Fruit fly (Drosophila melanogaster) whole organism, embryonic: ENCODE data around the gene CG42488.

Experiments
- B-H1 ChIP-seq: fragments of 200-800 bp; sonication (Bioruptor generic); IDR thresholded peaks from 3 replicates; pipeline ENCODE4 v1.3.6; 2022; ENCODE audit warnings: missing biosample characterization, missing genetic modification characterization
- Bgb ChIP-seq: fragments of 200-800 bp; sonication (Bioruptor generic); IDR thresholded peaks from 2 replicates; pipeline ENCODE4 v1.3.6; 2022; ENCODE audit warnings: missing biosample characterization, missing genetic modification characterization; ENCODE audit not compliant: partially characterized antibody
- CG10147 ChIP-seq: fragments of 200-800 bp; sonication (Bioruptor generic); optimal IDR thresholded peaks from 2 replicates; lab custom pipeline; 2019; ENCODE audit warnings: missing biosample characterization, mild to moderate bottlenecking, missing genetic modification characterization, moderate library complexity
- CG10462 ChIP-seq: fragments of 200-800 bp; sonication (Bioruptor generic); optimal IDR thresholded peaks from 2 replicates; lab custom pipeline; 2016; ENCODE audit warnings: missing biosample characterization, missing genetic modification characterization
- CG11085 ChIP-seq: fragments of 200-800 bp; sonication (Bioruptor generic); IDR thresholded peaks from 2 replicates; pipeline ENCODE4 v1.3.6; 2022; ENCODE audit warnings: missing biosample characterization, missing genetic modification characterization
- CG12071 ChIP-seq: fragments of 200-800 bp; sonication (Bioruptor generic); optimal IDR thresholded peaks from 3 replicates; lab custom pipeline; 2018; ENCODE audit warnings: missing biosample characterization, mild to moderate bottlenecking, missing genetic modification characterization
- CG17612 ChIP-seq: fragments of 200-800 bp; sonication (Bioruptor generic); IDR thresholded peaks from 2 replicates; pipeline ENCODE4 v1.3.6; 2022; ENCODE audit warnings: missing biosample characterization, missing genetic modification characterization
- CG1832 ChIP-seq: fragments of 200-800 bp; sonication (Bioruptor generic); optimal IDR thresholded peaks from 2 replicates; lab custom pipeline; 2017; ENCODE audit warnings: missing biosample characterization, mild to moderate bottlenecking, missing genetic modification characterization, inconsistent platforms
- CG2678 ChIP-seq: fragments of 200-800 bp; sonication (Bioruptor generic); optimal IDR thresholded peaks from 3 replicates; lab custom pipeline; 2019; ENCODE audit warnings: missing biosample characterization, mild to moderate bottlenecking, missing genetic modification characterization, moderate library complexity
- CG2712 ChIP-seq: fragments of 200-800 bp; optimal IDR thresholded peaks from 3 replicates; lab custom pipeline; 2019; ENCODE audit warnings: missing biosample characterization, mild to moderate bottlenecking, missing genetic modification characterization, moderate library complexity
- CG4360 ChIP-seq: fragments of 200-800 bp; sonication (Bioruptor generic); IDR thresholded peaks from 2 replicates; pipeline ENCODE4 v1.3.6; 2022; ENCODE audit warnings: missing biosample characterization, missing genetic modification characterization
- CG4617 ChIP-seq: fragments of 200-800 bp; sonication (Bioruptor generic); optimal IDR thresholded peaks from 3 replicates; lab custom pipeline; 2016; ENCODE audit warnings: missing biosample characterization, missing genetic modification characterization, borderline replicate concordance
- CG6654 ChIP-seq: fragments of 200-800 bp; sonication (Bioruptor generic); optimal IDR thresholded peaks from 2 replicates; lab custom pipeline; 2017; ENCODE audit warnings: missing biosample characterization, mild to moderate bottlenecking, missing genetic modification characterization
- CG7271 ChIP-seq: fragments of 200-800 bp; sonication (Bioruptor generic); optimal IDR thresholded peaks from 2 replicates; lab custom pipeline; 2018; ENCODE audit warnings: missing biosample characterization, mild to moderate bottlenecking, missing genetic modification characterization, moderate library complexity
- CG8924 ChIP-seq: fragments of 200-800 bp; optimal IDR thresholded peaks from 3 replicates; lab custom pipeline; 2019; ENCODE audit warnings: missing biosample characterization, mild to moderate bottlenecking, missing genetic modification characterization, moderate library complexity
- CG9817 ChIP-seq: fragments of 200-800 bp; sonication (Bioruptor generic); optimal IDR thresholded peaks from 2 replicates; lab custom pipeline; 2018; ENCODE audit warnings: missing biosample characterization, mild to moderate bottlenecking, missing genetic modification characterization, moderate library complexity
- CG9876 ChIP-seq: fragments of 200-800 bp; sonication (Bioruptor generic); optimal IDR thresholded peaks from 2 replicates; lab custom pipeline; 2016; ENCODE audit warnings: missing biosample characterization, missing genetic modification characterization
- CkIIα-i1 ChIP-seq: fragments of 200-800 bp; sonication (Bioruptor generic); IDR thresholded peaks from 2 replicates; pipeline ENCODE4 v1.3.6; 2022; ENCODE audit warnings: missing biosample characterization, missing genetic modification characterization
- Eip74EF ChIP-seq, 2 experiments: fragments of 200-800 bp in 1 of 2; fragments of >200 bp in 1 of 2; sonication (Bioruptor generic) in 1 of 2; optimal IDR thresholded peaks; 2 replicates each; lab custom pipeline; 2017 to 2019; ENCODE audit warnings: missing biosample characterization in 2 of 2, missing genetic modification characterization in 2 of 2, mild to moderate bottlenecking in 1 of 2, moderate library complexity in 1 of 2
- HLH4C ChIP-seq: fragments of 200-800 bp; sonication (Bioruptor generic); IDR thresholded peaks from 3 replicates; pipeline ENCODE4 v1.3.6; 2022; ENCODE audit warnings: missing biosample characterization, missing genetic modification characterization; ENCODE audit not compliant: partially characterized antibody
- Hand ChIP-seq: fragments of 200-800 bp; sonication (Bioruptor generic); optimal IDR thresholded peaks from 2 replicates; lab custom pipeline; 2017; ENCODE audit warnings: mild to moderate bottlenecking, missing biosample characterization, missing genetic modification reagents, missing genetic modification characterization
- Lim3 ChIP-seq: fragments of 200-800 bp; sonication (Bioruptor generic); IDR thresholded peaks from 2 replicates; pipeline ENCODE4 v1.3.6; 2022; ENCODE audit warnings: missing biosample characterization, missing genetic modification characterization
- Lpt ChIP-seq: fragments of >200 bp; optimal IDR thresholded peaks from 2 replicates; lab custom pipeline; 2018; ENCODE audit warnings: missing biosample characterization, missing genetic modification characterization
- MTF-1 ChIP-seq: fragments of 200-800 bp; sonication (Bioruptor generic); optimal IDR thresholded peaks from 2 replicates; lab custom pipeline; 2018; ENCODE audit warnings: missing biosample characterization, mild to moderate bottlenecking, missing genetic modification characterization, borderline replicate concordance
- Meics ChIP-seq: fragments of 200-800 bp; sonication (Bioruptor generic); optimal IDR thresholded peaks from 2 replicates; lab custom pipeline; 2017; ENCODE audit warnings: missing biosample characterization, mild to moderate bottlenecking, missing genetic modification characterization
- Side ChIP-seq: fragments of 200-800 bp; sonication (Bioruptor generic); optimal IDR thresholded peaks from 2 replicates; lab custom pipeline; 2016; ENCODE audit warnings: missing biosample characterization, missing genetic modification characterization
- Sry-δ ChIP-seq: fragments of 200-800 bp; sonication (Bioruptor generic); optimal IDR thresholded peaks from 2 replicates; lab custom pipeline; 2016; ENCODE audit warnings: missing biosample characterization, missing genetic modification characterization
- ara ChIP-seq: fragments of 200-800 bp; sonication (Bioruptor generic); IDR thresholded peaks from 2 replicates; pipeline ENCODE4 v1.3.6; 2022; ENCODE audit warnings: missing biosample characterization, missing genetic modification characterization
- br ChIP-seq: fragments of >200 bp; optimal IDR thresholded peaks from 2 replicates; lab custom pipeline; 2017
- chn ChIP-seq: fragments of 200-800 bp; sonication (Bioruptor generic); optimal IDR thresholded peaks from 2 replicates; lab custom pipeline; 2016; ENCODE audit warnings: missing biosample characterization, missing genetic modification characterization
- crc ChIP-seq: fragments of 200-800 bp; sonication (Bioruptor generic); optimal IDR thresholded peaks from 2 replicates; lab custom pipeline; 2016; ENCODE audit warnings: missing biosample characterization, missing genetic modification characterization
- disco-r ChIP-seq: fragments of 200-800 bp; sonication (Bioruptor generic); optimal IDR thresholded peaks from 2 replicates; lab custom pipeline; 2016; ENCODE audit warnings: missing biosample characterization, missing genetic modification characterization
- exex ChIP-seq: fragments of 200-800 bp; sonication (Bioruptor generic); optimal IDR thresholded peaks from 4 replicates; lab custom pipeline; 2018; ENCODE audit warnings: missing biosample characterization, mild to moderate bottlenecking, missing genetic modification characterization, moderate library complexity
- eyg ChIP-seq: fragments of 200-800 bp; sonication (Bioruptor generic); optimal IDR thresholded peaks from 3 replicates; lab custom pipeline; 2016; ENCODE audit warnings: missing biosample characterization, missing genetic modification characterization
- fd3F ChIP-seq: fragments of 200-800 bp; sonication (Bioruptor generic); optimal IDR thresholded peaks from 2 replicates; lab custom pipeline; 2018; ENCODE audit warnings: missing biosample characterization, mild to moderate bottlenecking, missing genetic modification characterization, moderate library complexity
- gsb ChIP-seq: fragments of 200-800 bp; sonication (Bioruptor generic); IDR thresholded peaks from 2 replicates; pipeline ENCODE4 v1.3.6; 2022; ENCODE audit warnings: missing biosample characterization, missing genetic modification characterization
- jumu ChIP-seq: fragments of 200-800 bp; sonication (Bioruptor generic); optimal IDR thresholded peaks from 3 replicates; lab custom pipeline; 2016; ENCODE audit warnings: missing biosample characterization, missing genetic modification characterization
- ken ChIP-seq: fragments of 200-800 bp; sonication (Bioruptor generic); IDR thresholded peaks from 3 replicates; pipeline ENCODE4 v1.3.6; 2022; ENCODE audit warnings: missing biosample characterization, missing genetic modification characterization
- ranshi ChIP-seq: fragments of 200-800 bp; sonication (Bioruptor generic); IDR thresholded peaks from 2 replicates; pipeline ENCODE4 v1.3.6; 2022; ENCODE audit warnings: missing biosample characterization, missing genetic modification characterization
- repo ChIP-seq: fragments of 200-800 bp; sonication (Bioruptor generic); optimal IDR thresholded peaks from 2 replicates; lab custom pipeline; 2016; ENCODE audit warnings: missing biosample characterization, missing genetic modification characterization
- tin ChIP-seq: fragments of 200-800 bp; sonication (Bioruptor generic); optimal IDR thresholded peaks from 3 replicates; lab custom pipeline; 2016; ENCODE audit warnings: missing biosample characterization, missing genetic modification characterization
- tio ChIP-seq: fragments of 200-800 bp; sonication (Bioruptor generic); optimal IDR thresholded peaks from 2 replicates; lab custom pipeline; 2017; ENCODE audit warnings: missing biosample characterization, missing genetic modification characterization, inconsistent platforms
- toy ChIP-seq: fragments of 200-800 bp; sonication (Bioruptor generic); IDR thresholded peaks from 2 replicates; pipeline ENCODE4 v1.3.6; 2022; ENCODE audit warnings: missing biosample characterization, missing genetic modification characterization
- usp ChIP-seq: fragments of >200 bp; optimal IDR thresholded peaks from 2 replicates; lab custom pipeline; 2017; ENCODE audit warnings: missing biosample characterization, missing genetic modification characterization
- zf30C ChIP-seq: fragments of 200-800 bp; sonication (Bioruptor generic); optimal IDR thresholded peaks from 3 replicates; lab custom pipeline; 2018; ENCODE audit warnings: missing biosample characterization, mild to moderate bottlenecking, missing genetic modification characterization

CG42488 gene

DNA sequence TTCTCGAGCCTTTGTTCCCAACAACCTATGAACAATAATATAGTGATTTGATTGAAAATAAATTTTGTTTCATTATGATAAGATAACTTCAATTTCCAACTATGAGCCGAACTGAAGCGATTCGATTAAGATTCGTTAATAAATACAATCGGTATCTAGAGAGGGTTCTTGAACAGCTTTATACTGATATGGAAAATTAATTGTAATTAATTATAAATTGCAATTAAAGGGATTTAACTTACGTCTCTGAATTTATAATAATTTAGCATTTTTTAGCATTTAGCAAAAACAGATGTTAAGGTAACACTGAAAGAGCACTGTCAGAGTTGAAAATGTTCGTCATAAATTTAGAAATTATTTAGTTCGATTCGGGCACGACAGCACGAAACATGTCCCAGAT is 23.1 kb downstream of the CG42488 start, which contains the start of gene CG5111:
Gene CG5111 (plus strand): TSS at position 301 of the 400 bp plus-strand sequence.
- TF ChIP-seq exex (tag; lab: Kevin White, UChicago) = peak; percentile 57
- no peak for TF ChIP-seq CkIIα-i1 (GFP tag; lab: Robert Waterston, UW)

DNA sequence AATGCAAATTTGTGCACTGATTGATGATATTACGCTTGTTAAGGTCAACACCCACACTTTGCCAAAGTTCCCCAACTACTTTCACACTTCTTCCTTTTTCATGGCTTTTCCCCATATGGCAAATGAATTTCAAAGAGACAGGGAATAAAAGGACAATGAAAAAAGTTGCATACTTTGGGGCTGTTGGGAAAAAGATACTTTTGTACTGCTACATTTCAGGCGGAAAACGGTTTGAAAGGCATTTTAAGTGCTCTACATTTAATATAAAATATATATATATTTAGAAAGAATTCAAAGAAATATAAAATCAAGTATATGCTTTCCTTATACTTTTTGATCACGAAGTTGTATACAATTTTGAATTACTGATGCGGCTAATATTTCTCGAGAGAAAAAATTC is 29.9 kb downstream of the CG42488 start:
- TF ChIP-seq repo (GFP tag; lab: Kevin White, UChicago) = no peak
- no peak for TF ChIP-seq CG4617 (GFP tag; lab: Kevin White, UChicago)
- peak; percentile 93 for TF ChIP-seq CG6654 (GFP tag; lab: Kevin White, UChicago)

DNA sequence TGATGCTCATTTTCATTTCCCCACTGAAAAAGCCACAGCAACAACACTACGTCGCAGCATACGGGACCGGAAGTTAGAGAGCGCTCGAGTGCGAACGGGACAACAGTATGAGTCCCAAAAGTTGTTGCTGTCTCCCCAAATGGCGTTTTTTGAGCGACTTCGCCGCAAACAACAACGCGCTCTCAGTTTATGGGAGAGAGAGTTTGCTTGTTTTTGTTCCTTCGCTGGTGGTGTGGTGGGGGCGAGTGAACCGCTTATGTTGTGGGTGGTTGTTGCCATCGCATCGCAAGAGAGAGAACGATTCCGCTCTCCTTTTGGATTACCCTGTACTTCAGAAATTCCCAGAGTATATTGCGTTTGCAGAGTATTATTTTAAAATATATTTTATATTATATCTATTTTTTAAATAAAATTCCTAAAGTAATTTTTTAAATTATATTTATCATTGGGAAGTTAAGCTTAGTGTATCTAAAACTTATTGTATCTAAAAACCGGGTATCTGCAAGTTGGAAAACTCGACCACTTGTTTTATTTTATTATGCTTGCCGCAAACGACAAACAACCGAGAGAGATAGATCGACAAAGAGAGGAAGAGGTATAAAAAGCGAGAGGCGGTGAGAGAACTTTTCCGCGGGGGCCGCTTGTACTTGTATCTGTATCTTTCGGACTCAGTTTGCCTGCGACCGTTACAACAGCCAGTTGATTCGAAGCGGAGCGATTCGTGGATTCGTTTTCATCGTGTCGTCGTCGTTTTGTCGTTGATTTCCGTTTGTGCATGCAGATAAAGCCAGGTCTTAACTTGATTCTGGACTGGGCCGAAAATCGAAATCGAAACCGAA is 32.8 kb downstream of the CG42488 start, which contains the start of gene msi:
Gene msi (plus strand): TSS at position 669 of the 839 bp plus-strand sequence.
- peak; percentile 98 for TF ChIP-seq Lim3
- TF ChIP-seq ken = peak; percentile 98
- TF ChIP-seq jumu = peak; percentile 65
- peak; percentile 100 for TF ChIP-seq CG8924 (tag; lab: Kevin White, UChicago)
- TF ChIP-seq crc (GFP tag; lab: Kevin White, UChicago) = peak; percentile 35
- peak; percentile 100 for TF ChIP-seq CG2678 (tag; lab: Kevin White, UChicago)
- no peak for TF ChIP-seq CG9876 (GFP tag; lab: Kevin White, UChicago)
- peak; percentile 67 for TF ChIP-seq Side
- peak; percentile 89 for TF ChIP-seq CkIIα-i1 (GFP tag; lab: Robert Waterston, UW)
- TF ChIP-seq CG17612 (GFP tag; lab: Robert Waterston, UW) = peak; percentile 96
- TF ChIP-seq tin = peak; percentile 96
- TF ChIP-seq gsb (GFP tag; lab: Robert Waterston, UW) = peak; percentile 97
- TF ChIP-seq Lpt = no peak
- peak; percentile 65; the same call in 1 of the 2 replicates for TF ChIP-seq Bgb (GFP tag; lab: Robert Waterston, UW)
- peak; percentile 99 for TF ChIP-seq fd3F (GFP tag; lab: Kevin White, UChicago)
- peak; percentile 86 for TF ChIP-seq chn (GFP tag; lab: Kevin White, UChicago)
- peak; percentile 95 for TF ChIP-seq tio
- TF ChIP-seq ara (GFP tag; lab: Robert Waterston, UW) = peak; percentile 99
- peak in 1 of 2 experiments; percentile 99 for TF ChIP-seq Eip74EF (GFP tag; optimal IDR thresholded peaks at IDR 0.05; lab: Kevin White, UChicago)
- peak; percentile 100 for TF ChIP-seq CG2712 (tag; lab: Kevin White, UChicago)
- TF ChIP-seq B-H1 (GFP tag; lab: Robert Waterston, UW) = peak; percentile 98
- peak; percentile 42 for TF ChIP-seq eyg (GFP tag; lab: Kevin White, UChicago)
- peak; percentile 99 for TF ChIP-seq Meics
- peak; percentile 18 for TF ChIP-seq Sry-δ (GFP tag; lab: Kevin White, UChicago)
- TF ChIP-seq CG7271 (tag; lab: Kevin White, UChicago) = peak; percentile 95
- peak; percentile 20 for TF ChIP-seq disco-r (GFP tag; lab: Kevin White, UChicago)
- peak; percentile 92 for TF ChIP-seq CG12071 (GFP tag; lab: Kevin White, UChicago)
- no peak for TF ChIP-seq usp (GFP tag; lab: Kevin White, UChicago)
- 0 out of 3 replicates have a peak, but pooled peaks have one; percentile 31 for TF ChIP-seq HLH4C (GFP tag; lab: Robert Waterston, UW)
- TF ChIP-seq CG10147 (GFP tag; lab: Kevin White, UChicago) = peak; percentile 99
- peak; percentile 97 for TF ChIP-seq CG9817 (tag; lab: Kevin White, UChicago)
- peak; percentile 91 for TF ChIP-seq MTF-1
- peak; percentile 88 for TF ChIP-seq CG4360 (GFP tag; lab: Robert Waterston, UW)
- peak; percentile 94 for TF ChIP-seq CG10462 (GFP tag; lab: Kevin White, UChicago)
- TF ChIP-seq exex (tag; lab: Kevin White, UChicago) = peak; percentile 94
- TF ChIP-seq ranshi (GFP tag; lab: Robert Waterston, UW) = peak; percentile 99
- peak; percentile 98 for TF ChIP-seq Hand (GFP tag; lab: Kevin White, UChicago)
- TF ChIP-seq CG1832 (GFP tag; lab: Kevin White, UChicago) = peak; percentile 90
- peak; percentile 98 for TF ChIP-seq CG11085
- no peak for TF ChIP-seq br (lab: Kevin White, UChicago)
- TF ChIP-seq zf30C = no peak
- peak; percentile 93 for TF ChIP-seq toy
